Worm (Caenorhabditis elegans) whole organism, L2 larva: ENCODE results near the gene str-9.

Experiments
- C34F6.9 ChIP-seq: fragments of 150-350 bp; optimal IDR thresholded peaks from 2 replicates; lab custom pipeline; 2014; ENCODE audit warnings: missing biosample characterization, missing genetic modification characterization
- ceh-82 ChIP-seq: fragments of 150-350 bp; optimal IDR thresholded peaks from 2 replicates; lab custom pipeline; 2014; ENCODE audit warnings: missing biosample characterization, missing genetic modification characterization
- lin-39 ChIP-seq: fragments of 150-350 bp; optimal IDR thresholded peaks from 2 replicates; lab custom pipeline; 2014; ENCODE audit warnings: missing biosample characterization, missing genetic modification reagents, missing genetic modification characterization
- lsy-2 ChIP-seq, 2 experiments: fragments of 150-350 bp in 1 of 2; sonication (generic microtip) in 1 of 2; optimal IDR thresholded peaks; 2 replicates each; lab custom pipeline; 2014 to 2017; ENCODE audit warnings: missing biosample characterization in 2 of 2, missing genetic modification characterization in 2 of 2
- mdl-1 ChIP-seq, 2 experiments: fragments of 150-350 bp in 1 of 2; sonication (generic microtip) in 1 of 2; optimal IDR thresholded peaks; 2 replicates each; lab custom pipeline; 2017; ENCODE audit warnings: missing biosample characterization in 2 of 2, missing genetic modification characterization in 2 of 2
- nhr-10 ChIP-seq: sonication (generic microtip); optimal IDR thresholded peaks from 2 replicates; lab custom pipeline; 2017; ENCODE audit warnings: missing biosample characterization, missing genetic modification characterization
- unc-62 ChIP-seq: fragments of 150-350 bp; optimal IDR thresholded peaks from 2 replicates; lab custom pipeline; 2014; ENCODE audit warnings: missing biosample characterization, missing genetic modification reagents, missing genetic modification characterization

DNA sequence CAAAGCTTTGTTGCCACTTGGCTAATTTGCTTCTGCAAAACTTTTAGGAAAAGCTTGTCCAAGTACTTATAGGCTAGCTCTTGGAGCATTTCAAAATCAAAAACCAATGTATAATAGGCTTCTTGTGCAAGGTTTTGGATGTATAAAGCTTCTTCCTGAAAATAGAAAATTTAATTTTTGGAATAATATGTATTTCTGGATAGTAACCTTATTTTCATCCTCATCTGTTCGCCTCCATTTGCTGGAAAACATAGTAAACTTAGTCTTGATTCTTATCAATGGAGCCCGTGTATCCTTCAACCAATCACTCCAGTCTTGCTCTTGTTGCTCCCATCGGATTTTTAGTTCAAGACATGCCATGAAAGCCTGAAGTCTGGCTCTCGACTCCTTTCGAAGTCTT, 41.9 kb upstream of the str-9 start, which contains the start of gene Y6E2A.4:
- TF ChIP-seq ceh-82 (tag; lab: Kevin White, UChicago) (no peak), unc-62 (GFP tag; lab: Kevin White, UChicago) (no peak), C34F6.9 (tag; lab: Kevin White, UChicago) (no peak), lsy-2 (tag; optimal IDR thresholded peaks at IDR 0.05; lab: Kevin White, UChicago) (no peak), nhr-10 (tag; lab: Kevin White, UChicago) (no peak), mdl-1 (tag; optimal IDR thresholded peaks at IDR 0.05; lab: Kevin White, UChicago) (no peak), lin-39 (no peak)
